Worm (Caenorhabditis elegans) whole organism, late embryonic: ENCODE measurements around the gene prdh-1.
A peak's percentile ranks its signal among the peaks of the same experiment; 100 is the strongest.

Experiments
- C08G9.2 ChIP-seq: sonication (generic microtip); optimal IDR thresholded peaks from 2 replicates; lab custom pipeline; 2016; ENCODE audit warnings: mild to moderate bottlenecking, missing genetic modification characterization, moderate library complexity, missing compliant biosample characterization
- K02D7.2 ChIP-seq: sonication (generic microtip); optimal IDR thresholded peaks from 2 replicates; lab custom pipeline; 2017; ENCODE audit warnings: mild to moderate bottlenecking, missing genetic modification characterization, missing compliant biosample characterization
- K09A11.1 ChIP-seq: sonication (generic microtip); optimal IDR thresholded peaks from 2 replicates; lab custom pipeline; 2017; ENCODE audit warnings: antibody characterized with exemption, mild to moderate bottlenecking, missing genetic modification characterization, missing compliant biosample characterization; ENCODE audit not compliant: insufficient read depth
- T23F11.4 ChIP-seq: fragments of 200-800 bp; sonication (Bioruptor generic); optimal IDR thresholded peaks from 2 replicates; lab custom pipeline; 2018; ENCODE audit warnings: mild to moderate bottlenecking, missing genetic modification characterization, missing compliant biosample characterization
- Y22D7AL.16 ChIP-seq: sonication (generic microtip); optimal IDR thresholded peaks from 2 replicates; lab custom pipeline; 2016; ENCODE audit warnings: missing genetic modification characterization, missing compliant biosample characterization
- ahr-1 ChIP-seq: sonication (generic microtip); optimal IDR thresholded peaks from 2 replicates; lab custom pipeline; 2016; ENCODE audit warnings: missing genetic modification characterization, missing compliant biosample characterization
- ceh-14 ChIP-seq: sonication (generic microtip); optimal IDR thresholded peaks from 2 replicates; lab custom pipeline; 2016; ENCODE audit warnings: missing genotype, missing genetic modification characterization, missing compliant biosample characterization
- ceh-18 ChIP-seq: sonication (generic microtip); optimal IDR thresholded peaks from 2 replicates; lab custom pipeline; 2016; ENCODE audit warnings: missing genetic modification characterization, missing compliant biosample characterization
- ceh-19 ChIP-seq: fragments of 200-800 bp; sonication (Bioruptor generic); optimal IDR thresholded peaks from 2 replicates; lab custom pipeline; 2018; ENCODE audit warnings: mild to moderate bottlenecking, missing genetic modification characterization, missing compliant biosample characterization
- ceh-2 ChIP-seq: sonication (generic microtip); optimal IDR thresholded peaks from 2 replicates; lab custom pipeline; 2016; ENCODE audit warnings: missing genotype, missing genetic modification characterization, missing compliant biosample characterization
- ceh-22 ChIP-seq: sonication (generic microtip); optimal IDR thresholded peaks from 2 replicates; lab custom pipeline; 2017; ENCODE audit warnings: missing biosample characterization, missing genetic modification characterization
- ceh-24 ChIP-seq: sonication (generic microtip); optimal IDR thresholded peaks from 2 replicates; lab custom pipeline; 2016; ENCODE audit warnings: mild to moderate bottlenecking, missing genetic modification characterization, missing compliant biosample characterization
- ceh-30 ChIP-seq: fragments of 150-350 bp; optimal IDR thresholded peaks from 2 replicates; lab custom pipeline; 2014; ENCODE audit warnings: missing biosample characterization, missing genetic modification characterization
- ceh-31 ChIP-seq: sonication (generic microtip); optimal IDR thresholded peaks from 2 replicates; lab custom pipeline; 2016; ENCODE audit warnings: missing genetic modification characterization, missing compliant biosample characterization
- ceh-45 ChIP-seq: fragments of 200-800 bp; sonication (Bioruptor generic); IDR thresholded peaks from 2 replicates; pipeline ENCODE4 v1.3.6; 2022; ENCODE audit warnings: missing genetic modification reagents, missing genetic modification characterization, missing compliant biosample characterization
- ceh-48 ChIP-seq: sonication (generic microtip); optimal IDR thresholded peaks from 2 replicates; lab custom pipeline; 2016; ENCODE audit warnings: missing genetic modification characterization, inconsistent platforms, missing compliant biosample characterization
- ceh-6 ChIP-seq: fragments of 200-800 bp; sonication (Bioruptor generic); optimal IDR thresholded peaks from 2 replicates; lab custom pipeline; 2018; ENCODE audit warnings: mild to moderate bottlenecking, missing genetic modification characterization, missing compliant biosample characterization
- che-1 ChIP-seq: sonication (generic microtip); optimal IDR thresholded peaks from 2 replicates; lab custom pipeline; 2016; ENCODE audit warnings: mild to moderate bottlenecking, missing genetic modification characterization, missing compliant biosample characterization
- elt-2 ChIP-seq: sonication (generic microtip); optimal IDR thresholded peaks from 2 replicates; lab custom pipeline; 2016; ENCODE audit warnings: missing genetic modification reagents, missing genetic modification characterization, missing compliant biosample characterization
- elt-4 ChIP-seq: sonication (generic microtip); optimal IDR thresholded peaks from 2 replicates; lab custom pipeline; 2016; ENCODE audit warnings: missing genetic modification characterization, missing compliant biosample characterization
- ets-4 ChIP-seq: sonication (generic microtip); optimal IDR thresholded peaks from 2 replicates; lab custom pipeline; 2016; ENCODE audit warnings: missing genetic modification characterization, missing compliant biosample characterization
- fax-1 ChIP-seq: sonication (generic microtip); optimal IDR thresholded peaks from 2 replicates; lab custom pipeline; 2016; ENCODE audit warnings: missing genotype, missing genetic modification characterization, missing compliant biosample characterization
- gmeb-2 ChIP-seq: sonication (generic microtip); optimal IDR thresholded peaks from 2 replicates; lab custom pipeline; 2016; ENCODE audit warnings: missing genetic modification characterization, inconsistent platforms, missing compliant biosample characterization
- hlh-15 ChIP-seq: sonication (generic microtip); optimal IDR thresholded peaks from 2 replicates; lab custom pipeline; 2016; ENCODE audit warnings: missing genetic modification characterization, missing compliant biosample characterization
- hlh-30 ChIP-seq: sonication (generic microtip); optimal IDR thresholded peaks from 2 replicates; lab custom pipeline; 2017; ENCODE audit warnings: antibody characterized with exemption, missing genetic modification characterization, missing compliant biosample characterization; ENCODE audit not compliant: insufficient read depth
- hlh-6 ChIP-seq: sonication (generic microtip); optimal IDR thresholded peaks from 2 replicates; lab custom pipeline; 2016; ENCODE audit warnings: missing genotype, missing genetic modification characterization, missing compliant biosample characterization
- madf-2 ChIP-seq: sonication (generic microtip); optimal IDR thresholded peaks from 2 replicates; lab custom pipeline; 2017; ENCODE audit warnings: missing genetic modification characterization, missing compliant biosample characterization
- mec-3 ChIP-seq: sonication (generic microtip); optimal IDR thresholded peaks from 2 replicates; lab custom pipeline; 2016; ENCODE audit warnings: borderline replicate concordance, missing genetic modification characterization, missing compliant biosample characterization
- nfya-1 ChIP-seq: sonication (generic microtip); optimal IDR thresholded peaks from 2 replicates; lab custom pipeline; 2017; ENCODE audit warnings: missing genetic modification characterization, mild to moderate bottlenecking, missing compliant biosample characterization, antibody characterized with exemption, moderate library complexity
- nhr-11 ChIP-seq: fragments of 150-350 bp; optimal IDR thresholded peaks from 2 replicates; lab custom pipeline; 2014; ENCODE audit warnings: missing biosample characterization, missing genetic modification characterization
- nhr-232 ChIP-seq: sonication (generic microtip); optimal IDR thresholded peaks from 2 replicates; lab custom pipeline; 2016; ENCODE audit warnings: missing genetic modification characterization, missing compliant biosample characterization
- npax-4 ChIP-seq: sonication (generic microtip); optimal IDR thresholded peaks from 2 replicates; lab custom pipeline; 2016; ENCODE audit warnings: missing genetic modification characterization, missing compliant biosample characterization
- odd-2 ChIP-seq: sonication (generic microtip); optimal IDR thresholded peaks from 2 replicates; lab custom pipeline; 2017; ENCODE audit warnings: antibody characterized with exemption, mild to moderate bottlenecking, missing genetic modification characterization, missing compliant biosample characterization
- pag-3 ChIP-seq: sonication (generic microtip); optimal IDR thresholded peaks from 2 replicates; lab custom pipeline; 2016; ENCODE audit warnings: missing compliant biosample characterization, missing genetic modification characterization, borderline replicate concordance
- pat-9 ChIP-seq: fragments of 200-800 bp; sonication (Bioruptor generic); optimal IDR thresholded peaks from 2 replicates; lab custom pipeline; 2018; ENCODE audit warnings: mild to moderate bottlenecking, missing genetic modification characterization, moderate library complexity, missing compliant biosample characterization
- pha-4 ChIP-seq: fragments of 150-350 bp; optimal IDR thresholded peaks from 2 replicates; lab custom pipeline; 2018; ENCODE audit warnings: missing biosample characterization, missing genetic modification reagents, missing genetic modification characterization
- pqm-1 ChIP-seq: sonication (generic microtip); optimal IDR thresholded peaks from 2 replicates; lab custom pipeline; 2016; ENCODE audit warnings: missing genetic modification characterization, missing compliant biosample characterization
- rnt-1 ChIP-seq: sonication (generic microtip); optimal IDR thresholded peaks from 2 replicates; lab custom pipeline; 2016; ENCODE audit warnings: missing genetic modification characterization, missing compliant biosample characterization
- syd-9 ChIP-seq: sonication (generic microtip); optimal IDR thresholded peaks from 2 replicates; lab custom pipeline; 2016; ENCODE audit warnings: mild to moderate bottlenecking, missing genetic modification characterization, moderate library complexity, missing compliant biosample characterization
- tbx-2 ChIP-seq: sonication (generic microtip); optimal IDR thresholded peaks from 2 replicates; lab custom pipeline; 2016; ENCODE audit warnings: missing genetic modification characterization, missing compliant biosample characterization
- tbx-7 ChIP-seq: sonication (generic microtip); optimal IDR thresholded peaks from 2 replicates; lab custom pipeline; 2016; ENCODE audit warnings: missing genotype, missing genetic modification characterization, missing compliant biosample characterization
- unc-3 ChIP-seq, 2 experiments: fragments of 200-800 bp in 1 of 2; sonication (Bioruptor generic) in 1 of 2; sonication (generic microtip) in 1 of 2; conservative IDR thresholded peaks in 1 of 2; optimal IDR thresholded peaks in 1 of 2; 2 replicates each; pipeline versions ENCODE4 v1.3.6 to Lab custom; 2016 to 2022; ENCODE audit warnings: missing compliant biosample characterization in 2 of 2, missing genetic modification characterization in 2 of 2, missing genetic modification reagents in 1 of 2
- unc-42 ChIP-seq: sonication (generic microtip); optimal IDR thresholded peaks from 2 replicates; lab custom pipeline; 2016; ENCODE audit warnings: missing genotype, missing genetic modification characterization, missing compliant biosample characterization
- unc-55 ChIP-seq: sonication (generic microtip); optimal IDR thresholded peaks from 2 replicates; lab custom pipeline; 2017; ENCODE audit warnings: missing biosample characterization, missing genetic modification reagents, missing genetic modification characterization
- unc-86 ChIP-seq: sonication (generic microtip); optimal IDR thresholded peaks from 2 replicates; lab custom pipeline; 2016; ENCODE audit warnings: missing genetic modification characterization, missing compliant biosample characterization
- zip-5 ChIP-seq: sonication (generic microtip); optimal IDR thresholded peaks from 2 replicates; lab custom pipeline; 2016; ENCODE audit warnings: missing genetic modification characterization, missing compliant biosample characterization

prdh-1 gene

DNA sequence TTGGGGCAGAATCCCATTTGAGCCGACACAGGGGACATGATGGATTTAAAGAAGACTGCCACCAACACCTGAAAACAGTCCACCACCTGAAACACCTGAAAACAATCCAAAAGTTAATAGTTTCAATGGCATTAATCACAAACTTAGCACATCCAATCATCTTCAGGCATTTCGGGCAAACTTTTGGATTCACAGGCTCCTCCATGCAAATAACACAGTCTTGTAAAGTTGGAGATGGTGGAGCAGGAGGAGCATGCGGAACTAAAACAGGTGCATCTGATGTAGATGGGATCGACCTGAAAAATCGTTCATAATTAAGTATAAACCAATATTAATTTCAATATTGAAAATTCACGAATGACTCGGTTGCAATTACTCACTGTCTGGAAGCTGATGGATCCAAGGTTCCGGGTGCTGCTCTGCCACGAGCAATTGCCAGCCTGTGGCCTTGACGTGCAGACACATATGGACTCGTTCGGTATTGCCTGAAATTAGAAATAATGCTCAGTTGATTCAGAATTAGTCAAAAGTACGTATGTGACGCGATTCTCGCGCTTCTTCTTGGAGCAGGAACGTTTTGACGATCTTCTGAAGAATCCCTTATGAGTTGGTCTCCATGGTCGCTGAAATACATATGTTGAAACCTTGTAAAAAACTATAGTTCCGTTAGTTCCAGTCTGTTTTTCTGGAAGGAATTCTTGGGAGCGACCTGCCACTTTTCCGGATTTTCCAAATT is 41.9 kb downstream of the prdh-1 start:
- TF ChIP-seq unc-86 (tag; lab: Kevin White, UChicago) (no peak), ceh-6 (GFP tag; lab: Kevin White, UChicago) (no peak), mec-3 (tag; lab: Kevin White, UChicago) (no peak), ceh-31 (tag; lab: Kevin White, UChicago) (no peak), ceh-45 (GFP tag; lab: Robert Waterston, UW) (no peak), madf-2 (tag; lab: Kevin White, UChicago) (no peak), rnt-1 (tag; lab: Kevin White, UChicago) (no peak), ceh-18 (tag; lab: Kevin White, UChicago) (no peak), K09A11.1 (no peak)

DNA sequence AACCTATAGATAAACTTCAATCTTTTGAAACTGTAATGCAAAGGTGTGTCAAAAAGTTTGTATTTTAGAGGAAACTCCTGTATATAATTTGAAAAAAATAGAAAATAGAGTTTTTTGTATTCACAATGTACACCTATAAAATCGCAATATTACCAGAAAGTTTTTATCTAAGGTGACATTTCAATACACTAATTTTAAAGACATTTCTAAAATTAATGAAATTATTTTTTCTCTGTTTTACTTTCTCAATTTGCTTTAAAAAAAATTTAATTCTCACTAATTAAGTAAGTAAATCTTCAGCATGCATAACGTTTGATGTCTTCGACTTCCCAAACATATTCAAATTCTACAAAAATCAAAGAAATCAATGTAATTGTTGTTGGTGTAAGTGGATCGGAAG is 48.8 kb downstream of the prdh-1 start, which contains the start of gene rga-5:
rga-5 (plus strand) TSS at position 301 of the 400 bp plus-strand sequence.
- no peak for TF ChIP-seq ceh-14 (tag; lab: Kevin White, UChicago)
- TF ChIP-seq pat-9 (tag; lab: Kevin White, UChicago), result no peak
- no peak for TF ChIP-seq C08G9.2
- TF ChIP-seq Y22D7AL.16 (tag; lab: Kevin White, UChicago), result no peak
- no peak for TF ChIP-seq ceh-22 (tag; lab: Kevin White, UChicago)
- TF ChIP-seq syd-9 (tag; lab: Kevin White, UChicago), result no peak
- TF ChIP-seq tbx-2 (tag; lab: Kevin White, UChicago), result no peak
- no peak for TF ChIP-seq rnt-1 (tag; lab: Kevin White, UChicago)
- no peak for TF ChIP-seq ceh-31 (tag; lab: Kevin White, UChicago)
- TF ChIP-seq che-1 (tag; lab: Kevin White, UChicago), result no peak
- TF ChIP-seq odd-2, result no peak
- no peak for TF ChIP-seq zip-5 (tag; lab: Kevin White, UChicago)
- TF ChIP-seq unc-55 (GFP tag; lab: Kevin White, UChicago), result no peak
- no peak for TF ChIP-seq unc-86 (tag; lab: Kevin White, UChicago)
- no peak for TF ChIP-seq pha-4 (tag; lab: Kevin White, UChicago)
- TF ChIP-seq ceh-45 (GFP tag; lab: Robert Waterston, UW), result no peak
- no peak for TF ChIP-seq nhr-11 (tag; lab: Kevin White, UChicago)

- no peak for TF ChIP-seq gmeb-2
- no peak for TF ChIP-seq ceh-30 (tag; lab: Kevin White, UChicago)
- TF ChIP-seq nfya-1 (tag; lab: Kevin White, UChicago), result peak; percentile 50
- TF ChIP-seq T23F11.4, result no peak
- TF ChIP-seq ceh-14 (tag; lab: Kevin White, UChicago), result no peak
- TF ChIP-seq unc-3 (GFP tag; conservative IDR thresholded peaks at IDR 0.05; lab: Robert Waterston, UW), result no peak
- TF ChIP-seq unc-3 (tag; optimal IDR thresholded peaks at IDR 0.05; lab: Kevin White, UChicago), result no peak
- no peak for TF ChIP-seq pat-9 (tag; lab: Kevin White, UChicago)
- TF ChIP-seq hlh-15, result no peak
- TF ChIP-seq elt-2, result peak; percentile 39
- TF ChIP-seq ahr-1 (tag; lab: Kevin White, UChicago), result no peak
- TF ChIP-seq mec-3 (tag; lab: Kevin White, UChicago), result no peak
- TF ChIP-seq madf-2 (tag; lab: Kevin White, UChicago), result no peak
- TF ChIP-seq unc-42 (tag; lab: Kevin White, UChicago), result no peak
- TF ChIP-seq nhr-232 (tag; lab: Kevin White, UChicago), result no peak
- peak; percentile 19 for TF ChIP-seq rnt-1 (tag; lab: Kevin White, UChicago)
- no peak for TF ChIP-seq ceh-2
- no peak for TF ChIP-seq ets-4 (tag; lab: Kevin White, UChicago)
- TF ChIP-seq zip-5 (tag; lab: Kevin White, UChicago), result no peak
- no peak for TF ChIP-seq ceh-48 (tag; lab: Kevin White, UChicago)
- no peak for TF ChIP-seq K02D7.2 (tag; lab: Kevin White, UChicago)
- TF ChIP-seq ceh-31 (tag; lab: Kevin White, UChicago), result no peak
- no peak for TF ChIP-seq pag-3 (tag; lab: Kevin White, UChicago)
- TF ChIP-seq npax-4 (tag; lab: Kevin White, UChicago), result no peak
- TF ChIP-seq ceh-24, result no peak
- TF ChIP-seq fax-1, result no peak
- TF ChIP-seq elt-4 (tag; lab: Kevin White, UChicago), result no peak
- no peak for TF ChIP-seq ceh-19
- no peak for TF ChIP-seq hlh-6 (tag; lab: Kevin White, UChicago)
- TF ChIP-seq hlh-30 (tag; lab: Kevin White, UChicago), result no peak
- no peak for TF ChIP-seq pqm-1 (tag; lab: Kevin White, UChicago)
- TF ChIP-seq tbx-7, result no peak
Measured at ce11 chrIV:13826363-13826762, 50.1 kb downstream of the prdh-1 start.
